Fruit fly (Drosophila melanogaster): Measurements from ENCODE around the gene CG45263.

Gene CG45263

DNA sequence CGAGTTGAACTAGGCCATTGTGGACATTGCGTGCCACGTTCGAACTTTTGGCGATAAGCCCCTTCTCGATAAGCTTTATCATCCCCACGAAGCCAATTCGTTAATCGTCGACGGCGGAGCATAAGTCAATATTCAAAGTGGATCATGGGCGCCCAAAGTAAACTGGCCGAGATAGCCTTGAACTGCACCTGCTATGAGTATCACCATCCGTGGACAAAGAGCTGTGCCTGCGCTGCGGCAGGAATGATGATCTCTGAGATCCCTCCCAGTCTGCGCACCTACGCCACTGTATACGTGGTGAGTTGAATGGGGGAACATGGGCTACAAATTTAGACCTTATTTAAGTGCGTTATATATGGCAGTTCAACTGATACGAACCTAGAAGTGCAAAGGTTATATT, 46.9 kb upstream of the CG45263 start (continued):
- TF ChIP-seq scrt (GFP tag; optimal IDR thresholded peaks at IDR 0.05) (no peak), Sox102F (GFP tag; optimal IDR thresholded peaks at IDR 0.05) (peak; percentile 27), chm (GFP tag; IDR thresholded peaks at IDR 0.05) (peak; percentile 65; the same call in 1 of the 2 replicates), CG14667 (GFP tag; IDR thresholded peaks at IDR 0.05) (0 out of 2 replicates have a peak, but pooled peaks have one; percentile 21), zfh1 (GFP tag; IDR thresholded peaks at IDR 0.05) (0 out of 3 replicates have a peak, but pooled peaks have one; percentile 39), CG32532 (GFP tag; IDR thresholded peaks at IDR 0.05) (peak; percentile 51; the same call in 1 of the 2 replicates), CG12155 (GFP tag; optimal IDR thresholded peaks at IDR 0.05) (peak; percentile 1), CG12659 (GFP tag; optimal IDR thresholded peaks at IDR 0.05) (peak; percentile 23), CG7839 (tag; optimal IDR thresholded peaks at IDR 0.05) (peak; percentile 50), CG43689 (GFP tag; IDR thresholded peaks at IDR 0.05) (no peak), gem (tag; optimal IDR thresholded peaks at IDR 0.05) (peak; percentile 43), ftz-f1 (GFP tag; optimal IDR thresholded peaks at IDR 0.05) (peak; percentile 19), bbx (GFP tag; IDR thresholded peaks at IDR 0.05; ENCODE audit: partially characterized antibody) (no peak), CG2889 (GFP tag; IDR thresholded peaks at IDR 0.05) (no peak), bab2 (GFP tag; optimal IDR thresholded peaks at IDR 0.05) (peak; percentile 13), CG4360 (GFP tag; IDR thresholded peaks at IDR 0.05) (no peak), CG14860 (GFP tag; IDR thresholded peaks at IDR 0.05; ENCODE audit: partially characterized antibody) (no peak), vvl (GFP tag; IDR thresholded peaks at IDR 0.05) (peak; percentile 31; the same call in 1 of the 2 replicates), z (GFP tag; IDR thresholded peaks at IDR 0.05) (no peak), kay (GFP tag; optimal IDR thresholded peaks at IDR 0.05) (no peak), CG7786 (GFP tag; optimal IDR thresholded peaks at IDR 0.05) (peak; percentile 37), ind (GFP tag; optimal IDR thresholded peaks at IDR 0.05) (peak; percentile 47), emc (GFP tag; optimal IDR thresholded peaks at IDR 0.05) (no peak), cato (GFP tag; optimal IDR thresholded peaks at IDR 0.05; ENCODE audit: borderline replicate concordance) (no peak), CG12104 (GFP tag; optimal IDR thresholded peaks at IDR 0.05) (no peak), CG31441 (GFP tag; IDR thresholded peaks at IDR 0.05) (no peak), CG11085 (GFP tag; IDR thresholded peaks at IDR 0.05) (no peak), Adf1 (GFP tag; IDR thresholded peaks at IDR 0.05) (peak; percentile 16; the same call in 1 of the 2 replicates), Sox100B (GFP tag; optimal IDR thresholded peaks at IDR 0.05) (no peak), CG18011 (GFP tag; optimal IDR thresholded peaks at IDR 0.05) (no peak), Ets65A (GFP tag) (peak; percentile 82), sim (GFP tag; IDR thresholded peaks at IDR 0.05) (no peak), CG11504 (tag; optimal IDR thresholded peaks at IDR 0.05) (peak; percentile 39), CG34376 (GFP tag; optimal IDR thresholded peaks at IDR 0.05) (no peak), chif (GFP tag; optimal IDR thresholded peaks at IDR 0.05) (no peak), CG9215 (GFP tag; IDR thresholded peaks at IDR 0.05) (no peak), MTF-1 (GFP tag; optimal IDR thresholded peaks at IDR 0.05; ENCODE audit: borderline replicate concordance) (no peak), maf-S (GFP tag; optimal IDR thresholded peaks at IDR 0.05) (no peak), phol (tag; optimal IDR thresholded peaks at IDR 0.05) (no peak), CG17328 (GFP tag; IDR thresholded peaks at IDR 0.05) (no peak), da (GFP tag; optimal IDR thresholded peaks at IDR 0.05) (no peak), Ada2b (GFP tag; IDR thresholded peaks at IDR 0.05) (peak; percentile 12; the same call in 1 of the 2 replicates), CG8765 (GFP tag; IDR thresholded peaks at IDR 0.05) (no peak), CG3065 (GFP tag; optimal IDR thresholded peaks at IDR 0.05) (no peak), HLH54F (GFP tag; optimal IDR thresholded peaks at IDR 0.05) (no peak), jing (GFP tag; optimal IDR thresholded peaks at IDR 0.05) (no peak), Gug (GFP tag; IDR thresholded peaks at IDR 0.05) (peak; percentile 55; the same call in 2 of the 4 replicates), D19B (GFP tag; optimal IDR thresholded peaks at IDR 0.05) (no peak), CG10462 (GFP tag; optimal IDR thresholded peaks at IDR 0.05) (no peak), CG15011 (GFP tag; optimal IDR thresholded peaks at IDR 0.05) (no peak), CG4730 (GFP tag; IDR thresholded peaks at IDR 0.05) (no peak), sr (GFP tag; IDR thresholded peaks at IDR 0.05) (0 out of 3 replicates have a peak, but pooled peaks have one; percentile 11)

Measured in whole organism, embryonic.